Worm (Caenorhabditis elegans): Measurements from ENCODE around the gene cwc-15.

The cwc-15 gene

DNA sequence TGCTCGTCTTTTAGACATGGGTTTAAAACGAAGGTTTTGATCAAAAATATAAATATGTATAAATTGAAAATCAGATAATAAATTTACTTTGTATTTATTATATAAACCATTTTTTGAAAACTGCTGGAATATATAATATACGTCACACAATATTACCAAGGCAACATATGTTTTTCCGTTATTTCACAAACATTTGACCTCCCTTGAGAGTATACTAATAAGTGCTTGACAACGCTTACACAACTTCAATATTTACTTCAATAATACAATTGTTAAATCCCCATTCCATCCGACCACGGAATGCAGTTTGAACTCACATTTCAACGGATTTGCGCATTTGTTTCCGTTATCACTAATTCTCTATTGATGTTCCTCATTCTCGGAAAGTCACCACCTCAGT, 24.4 kb downstream of the cwc-15 start, which contains the start of gene str-198:
Gene str-198, plus strand, starts transcription at position 301 of the 400 bp plus-strand sequence.
- no peak for TF ChIP-seq snpc-1.1 (tag; optimal IDR thresholded peaks at IDR 0.05; ENCODE audit: insufficient read depth)
- TF ChIP-seq lin-35 (GFP tag; optimal IDR thresholded peaks at IDR 0.05): no peak
- TF ChIP-seq F57A8.1 (GFP tag; optimal IDR thresholded peaks at IDR 0.05): no peak
- no peak for TF ChIP-seq F52B5.7 (tag; optimal IDR thresholded peaks at IDR 0.05)
- TF ChIP-seq lsy-27 (tag; optimal IDR thresholded peaks at IDR 0.05; ENCODE audit: borderline replicate concordance, insufficient read depth): no peak
- TF ChIP-seq ztf-22 (GFP tag; optimal IDR thresholded peaks at IDR 0.05): no peak
- TF ChIP-seq mes-4 (tag; optimal IDR thresholded peaks at IDR 0.05): no peak
- TF ChIP-seq gei-17 (GFP tag; optimal IDR thresholded peaks at IDR 0.05): no peak
- TF ChIP-seq dpl-1 (GFP tag; optimal IDR thresholded peaks at IDR 0.05): no peak
- TF ChIP-seq hmg-20 (GFP tag; IDR thresholded peaks at IDR 0.05): no peak
- no peak for TF ChIP-seq madf-10 (tag; optimal IDR thresholded peaks at IDR 0.05)
- no peak for TF ChIP-seq hlh-12 (tag; optimal IDR thresholded peaks at IDR 0.05)
- TF ChIP-seq F23B12.7 (tag; optimal IDR thresholded peaks at IDR 0.05; ENCODE audit: insufficient read depth): no peak
- TF ChIP-seq ztf-6 (GFP tag; IDR thresholded peaks at IDR 0.05): no peak
- TF ChIP-seq B0261.1 (tag; optimal IDR thresholded peaks at IDR 0.05): no peak
- TF ChIP-seq ceh-40 (GFP tag; IDR thresholded peaks at IDR 0.05): no peak
- TF ChIP-seq sea-2 (GFP tag; IDR thresholded peaks at IDR 0.05): no peak
- TF ChIP-seq egl-44 (GFP tag; IDR thresholded peaks at IDR 0.05): no peak

DNA sequence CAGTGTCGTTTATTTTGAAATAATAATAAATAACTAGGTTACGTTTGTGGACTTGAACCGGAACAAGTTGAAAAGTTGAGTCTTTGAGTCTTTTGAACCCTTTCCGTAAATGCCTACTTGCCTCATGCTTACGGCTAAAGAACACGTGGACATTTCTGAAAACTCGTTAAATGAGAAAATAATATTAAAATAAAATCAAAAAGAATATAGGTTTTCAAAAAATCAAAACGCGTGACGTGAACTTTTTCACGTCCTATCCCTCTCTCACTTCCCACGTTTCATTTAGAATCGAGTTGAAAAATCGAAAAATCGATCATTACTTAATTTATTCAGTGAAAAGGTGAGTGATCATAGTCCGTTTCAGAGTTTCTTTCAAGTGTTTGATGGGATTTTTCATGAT, 26.0 kb downstream of the cwc-15 start, which contains the start of gene best-12:
Gene best-12, plus strand, starts transcription at position 301 of the 400 bp plus-strand sequence.
- no peak for TF ChIP-seq let-607 (tag; optimal IDR thresholded peaks at IDR 0.05)
- no peak for TF ChIP-seq athp-1 (tag; optimal IDR thresholded peaks at IDR 0.05)
- no peak for TF ChIP-seq snpc-1.1 (tag; optimal IDR thresholded peaks at IDR 0.05; ENCODE audit: insufficient read depth)

DNA sequence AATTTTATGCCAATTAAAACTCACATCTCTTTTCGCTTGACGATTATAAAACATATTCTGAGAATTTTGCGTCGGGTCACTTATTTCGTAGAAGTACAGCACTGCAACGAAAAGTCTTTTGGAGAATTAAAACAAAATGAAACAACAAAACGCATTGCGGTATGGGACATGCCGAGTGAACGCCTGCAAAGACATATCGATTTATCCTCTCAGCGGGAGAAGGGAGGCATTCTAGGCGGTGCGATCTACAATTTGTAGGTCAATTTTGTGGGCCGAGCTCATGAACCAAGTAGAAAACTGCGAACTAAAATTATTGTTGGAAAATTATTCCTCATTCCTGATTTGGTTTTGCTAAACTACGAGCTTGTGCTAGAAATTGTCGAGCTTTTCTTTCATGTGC, 30.2 kb downstream of the cwc-15 start, which contains the start of gene F14H3.3:
Gene F14H3.3, minus strand, starts transcription at position 101 of the 400 bp plus-strand sequence.
- no peak for TF ChIP-seq attf-6 (GFP tag; IDR thresholded peaks at IDR 0.05)
- TF ChIP-seq mxl-1 (tag; optimal IDR thresholded peaks at IDR 0.05): no peak
- no peak for TF ChIP-seq die-1 (tag; optimal IDR thresholded peaks at IDR 0.05)

DNA sequence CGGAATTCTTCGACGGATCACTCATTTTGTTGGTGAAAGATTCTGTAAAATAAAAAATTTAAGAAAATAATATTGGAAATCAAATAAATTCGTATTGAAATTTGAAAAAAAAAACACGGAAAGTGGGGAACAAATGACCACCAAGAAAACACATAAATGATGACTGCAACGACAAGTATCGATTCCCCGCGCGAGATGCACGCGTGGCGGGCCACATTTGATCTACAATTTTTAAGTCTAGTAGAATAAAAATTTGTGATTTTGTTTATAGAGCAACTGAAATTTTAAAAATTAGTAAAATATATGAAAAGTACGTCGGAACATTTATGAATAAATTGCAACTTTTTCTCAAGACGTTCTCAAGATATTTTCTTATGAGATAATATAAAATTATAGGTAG, 31.9 kb downstream of the cwc-15 start, which contains the start of gene F14H3.4:
Gene F14H3.4, minus strand, starts transcription at position 42 of the 400 bp plus-strand sequence.
- TF ChIP-seq madf-6 (GFP tag; IDR thresholded peaks at IDR 0.05) (peak; percentile 88), xnd-1 (tag; optimal IDR thresholded peaks at IDR 0.05) (peak; percentile 42), Y79H2A.3 (GFP tag; conservative IDR thresholded peaks at IDR 0.05) (no peak), madf-8 (GFP tag; conservative IDR thresholded peaks at IDR 0.05) (peak; percentile 69), efl-1 (GFP tag; optimal IDR thresholded peaks at IDR 0.05) (peak; percentile 62), dpl-1 (GFP tag; optimal IDR thresholded peaks at IDR 0.05) (peak; percentile 5), repo-1 (tag; optimal IDR thresholded peaks at IDR 0.05) (no peak), ztf-18 (tag; optimal IDR thresholded peaks at IDR 0.05) (no peak)

DNA sequence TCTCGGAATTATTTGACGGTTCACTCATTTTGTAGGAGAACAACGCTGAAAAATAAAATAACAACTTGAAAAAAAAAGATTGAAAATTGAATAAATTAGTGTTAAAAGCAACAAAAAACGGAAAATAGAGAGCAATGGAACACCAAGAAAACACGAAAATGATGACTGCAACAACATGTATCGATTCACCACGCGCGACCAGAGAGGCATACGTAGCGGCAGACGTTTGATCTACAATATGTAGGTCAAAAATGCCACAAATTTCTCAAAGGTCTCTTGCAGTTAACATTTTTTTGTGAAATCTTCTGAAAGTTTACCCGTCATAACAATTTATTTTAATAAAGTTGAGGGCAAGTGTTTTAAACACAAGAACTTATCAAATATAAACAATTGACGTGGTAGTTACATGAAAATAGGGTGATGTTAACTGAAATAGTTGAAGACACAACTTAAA, 33.9 kb downstream of the cwc-15 start, which contains the start of gene F14H3.5:
Gene F14H3.5, minus strand, starts transcription at position 51 of the 454 bp plus-strand sequence.
- TF ChIP-seq F55B11.4 (tag; optimal IDR thresholded peaks at IDR 0.05; ENCODE audit: borderline replicate concordance, insufficient read depth): no peak
- TF ChIP-seq snpc-4 (GFP tag; optimal IDR thresholded peaks at IDR 0.05): no peak
- TF ChIP-seq snpc-4 (tag; optimal IDR thresholded peaks at IDR 0.05): no peak
- no peak for TF ChIP-seq lin-54 (GFP tag; optimal IDR thresholded peaks at IDR 0.05)
- TF ChIP-seq fkh-3 (tag; optimal IDR thresholded peaks at IDR 0.05): no peak
- 0 out of 2 replicates have a peak, but pooled peaks have one; percentile 7 for TF ChIP-seq attf-6 (GFP tag; IDR thresholded peaks at IDR 0.05)
- TF ChIP-seq C17E4.6 (GFP tag; IDR thresholded peaks at IDR 0.05): no peak
- TF ChIP-seq hsf-1 (GFP tag; IDR thresholded peaks at IDR 0.05): 0 out of 2 replicates have a peak, but pooled peaks have one; percentile 54
- no peak for TF ChIP-seq sea-2 (GFP tag; IDR thresholded peaks at IDR 0.05)
- peak; percentile 71 for TF ChIP-seq madf-6 (GFP tag; IDR thresholded peaks at IDR 0.05)
- TF ChIP-seq Y53F4B.3 (GFP tag; IDR thresholded peaks at IDR 0.05): no peak
- TF ChIP-seq ztf-22 (GFP tag; optimal IDR thresholded peaks at IDR 0.05): no peak
- TF ChIP-seq B0035.1 (tag; optimal IDR thresholded peaks at IDR 0.05): no peak
- no peak for TF ChIP-seq rcor-1 (GFP tag; IDR thresholded peaks at IDR 0.05)
- peak; percentile 69 for TF ChIP-seq efl-1 (GFP tag; optimal IDR thresholded peaks at IDR 0.05)
- TF ChIP-seq cebp-2 (GFP tag; IDR thresholded peaks at IDR 0.05): no peak
- TF ChIP-seq B0019.2 (GFP tag; conservative IDR thresholded peaks at IDR 0.05): no peak
